Worm (Caenorhabditis elegans) whole organism, late embryonic: ENCODE measurements around the gene abch-1.

Experiments
- C08G9.2 ChIP-seq: sonication (generic microtip); optimal IDR thresholded peaks from 2 replicates; lab custom pipeline; 2016; ENCODE audit warnings: mild to moderate bottlenecking, missing genetic modification characterization, moderate library complexity, missing compliant biosample characterization
- C38D4.7 ChIP-seq: fragments of 200-800 bp; sonication (Bioruptor generic); optimal IDR thresholded peaks from 2 replicates; lab custom pipeline; 2018; ENCODE audit warnings: mild to moderate bottlenecking, missing genetic modification characterization, moderate library complexity, missing compliant biosample characterization
- F13H6.1 ChIP-seq: sonication (generic microtip); optimal IDR thresholded peaks from 2 replicates; lab custom pipeline; 2016; ENCODE audit warnings: missing genetic modification characterization, missing compliant biosample characterization
- K02D7.2 ChIP-seq: sonication (generic microtip); optimal IDR thresholded peaks from 2 replicates; lab custom pipeline; 2017; ENCODE audit warnings: mild to moderate bottlenecking, missing genetic modification characterization, missing compliant biosample characterization
- K09A11.1 ChIP-seq: sonication (generic microtip); optimal IDR thresholded peaks from 2 replicates; lab custom pipeline; 2017; ENCODE audit warnings: antibody characterized with exemption, mild to moderate bottlenecking, missing genetic modification characterization, missing compliant biosample characterization; ENCODE audit not compliant: insufficient read depth
- T23F11.4 ChIP-seq: fragments of 200-800 bp; sonication (Bioruptor generic); optimal IDR thresholded peaks from 2 replicates; lab custom pipeline; 2018; ENCODE audit warnings: mild to moderate bottlenecking, missing genetic modification characterization, missing compliant biosample characterization
- ama-1 ChIP-seq: fragments of 150-350 bp; optimal IDR thresholded peaks from 2 replicates; lab custom pipeline; 2014
- ceh-14 ChIP-seq: sonication (generic microtip); optimal IDR thresholded peaks from 2 replicates; lab custom pipeline; 2016; ENCODE audit warnings: missing genotype, missing genetic modification characterization, missing compliant biosample characterization
- ceh-19 ChIP-seq: fragments of 200-800 bp; sonication (Bioruptor generic); optimal IDR thresholded peaks from 2 replicates; lab custom pipeline; 2018; ENCODE audit warnings: mild to moderate bottlenecking, missing genetic modification characterization, missing compliant biosample characterization
- ceh-2 ChIP-seq: sonication (generic microtip); optimal IDR thresholded peaks from 2 replicates; lab custom pipeline; 2016; ENCODE audit warnings: missing genotype, missing genetic modification characterization, missing compliant biosample characterization
- ceh-22 ChIP-seq: sonication (generic microtip); optimal IDR thresholded peaks from 2 replicates; lab custom pipeline; 2017; ENCODE audit warnings: missing biosample characterization, missing genetic modification characterization
- ceh-24 ChIP-seq: sonication (generic microtip); optimal IDR thresholded peaks from 2 replicates; lab custom pipeline; 2016; ENCODE audit warnings: mild to moderate bottlenecking, missing genetic modification characterization, missing compliant biosample characterization
- ceh-30 ChIP-seq: fragments of 150-350 bp; optimal IDR thresholded peaks from 2 replicates; lab custom pipeline; 2014; ENCODE audit warnings: missing biosample characterization, missing genetic modification characterization
- ceh-31 ChIP-seq: sonication (generic microtip); optimal IDR thresholded peaks from 2 replicates; lab custom pipeline; 2016; ENCODE audit warnings: missing genetic modification characterization, missing compliant biosample characterization
- ceh-34 ChIP-seq: sonication (generic microtip); optimal IDR thresholded peaks from 2 replicates; lab custom pipeline; 2016; ENCODE audit warnings: mild to moderate bottlenecking, missing genetic modification characterization, missing compliant biosample characterization
- ceh-45 ChIP-seq: fragments of 200-800 bp; sonication (Bioruptor generic); IDR thresholded peaks from 2 replicates; pipeline ENCODE4 v1.3.6; 2022; ENCODE audit warnings: missing genetic modification reagents, missing genetic modification characterization, missing compliant biosample characterization
- ceh-6 ChIP-seq: fragments of 200-800 bp; sonication (Bioruptor generic); optimal IDR thresholded peaks from 2 replicates; lab custom pipeline; 2018; ENCODE audit warnings: mild to moderate bottlenecking, missing genetic modification characterization, missing compliant biosample characterization
- ceh-9 ChIP-seq: sonication (generic microtip); optimal IDR thresholded peaks from 2 replicates; lab custom pipeline; 2016; ENCODE audit warnings: mild to moderate bottlenecking, missing genetic modification characterization, inconsistent platforms, missing compliant biosample characterization
- che-1 ChIP-seq: sonication (generic microtip); optimal IDR thresholded peaks from 2 replicates; lab custom pipeline; 2016; ENCODE audit warnings: mild to moderate bottlenecking, missing genetic modification characterization, missing compliant biosample characterization
- dmd-4 ChIP-seq: sonication (generic microtip); optimal IDR thresholded peaks from 2 replicates; lab custom pipeline; 2016; ENCODE audit warnings: borderline replicate concordance, missing genetic modification characterization, missing compliant biosample characterization
- dve-1 ChIP-seq: sonication (generic microtip); optimal IDR thresholded peaks from 2 replicates; lab custom pipeline; 2017; ENCODE audit warnings: antibody characterized with exemption, mild to moderate bottlenecking, missing genetic modification characterization, missing compliant biosample characterization
- elt-4 ChIP-seq: sonication (generic microtip); optimal IDR thresholded peaks from 2 replicates; lab custom pipeline; 2016; ENCODE audit warnings: missing genetic modification characterization, missing compliant biosample characterization
- fkh-6 ChIP-seq: sonication (generic microtip); optimal IDR thresholded peaks from 2 replicates; lab custom pipeline; 2016; ENCODE audit warnings: missing genetic modification characterization, missing compliant biosample characterization
- hlh-13 ChIP-seq: fragments of 200-800 bp; sonication (Bioruptor generic); optimal IDR thresholded peaks from 2 replicates; lab custom pipeline; 2018; ENCODE audit warnings: mild to moderate bottlenecking, missing genetic modification characterization, missing compliant biosample characterization
- hlh-30 ChIP-seq: sonication (generic microtip); optimal IDR thresholded peaks from 2 replicates; lab custom pipeline; 2017; ENCODE audit warnings: antibody characterized with exemption, missing genetic modification characterization, missing compliant biosample characterization; ENCODE audit not compliant: insufficient read depth
- hlh-6 ChIP-seq: sonication (generic microtip); optimal IDR thresholded peaks from 2 replicates; lab custom pipeline; 2016; ENCODE audit warnings: missing genotype, missing genetic modification characterization, missing compliant biosample characterization
- madf-2 ChIP-seq: sonication (generic microtip); optimal IDR thresholded peaks from 2 replicates; lab custom pipeline; 2017; ENCODE audit warnings: missing genetic modification characterization, missing compliant biosample characterization
- mec-3 ChIP-seq: sonication (generic microtip); optimal IDR thresholded peaks from 2 replicates; lab custom pipeline; 2016; ENCODE audit warnings: borderline replicate concordance, missing genetic modification characterization, missing compliant biosample characterization
- odd-2 ChIP-seq: sonication (generic microtip); optimal IDR thresholded peaks from 2 replicates; lab custom pipeline; 2017; ENCODE audit warnings: antibody characterized with exemption, mild to moderate bottlenecking, missing genetic modification characterization, missing compliant biosample characterization
- pag-3 ChIP-seq: sonication (generic microtip); optimal IDR thresholded peaks from 2 replicates; lab custom pipeline; 2016; ENCODE audit warnings: missing compliant biosample characterization, missing genetic modification characterization, borderline replicate concordance
- pax-1 ChIP-seq: fragments of 150-350 bp; optimal IDR thresholded peaks from 2 replicates; lab custom pipeline; 2014; ENCODE audit warnings: missing biosample characterization, missing genetic modification characterization
- pha-2 ChIP-seq: sonication (generic microtip); optimal IDR thresholded peaks from 2 replicates; lab custom pipeline; 2017; ENCODE audit warnings: mild to moderate bottlenecking, missing genetic modification characterization, missing compliant biosample characterization
- pha-4 ChIP-seq: fragments of 150-350 bp; optimal IDR thresholded peaks from 2 replicates; lab custom pipeline; 2018; ENCODE audit warnings: missing biosample characterization, missing genetic modification reagents, missing genetic modification characterization
- pros-1 ChIP-seq: fragments of 150-350 bp; optimal IDR thresholded peaks from 2 replicates; lab custom pipeline; 2014; ENCODE audit warnings: missing biosample characterization, missing genetic modification reagents, missing genetic modification characterization
- ref-2 ChIP-seq: sonication (generic microtip); optimal IDR thresholded peaks from 2 replicates; lab custom pipeline; 2016; ENCODE audit warnings: missing genetic modification characterization, missing compliant biosample characterization
- sox-2 ChIP-seq: fragments of 200-800 bp; sonication (Bioruptor generic); IDR thresholded peaks from 2 replicates; pipeline ENCODE4 v1.3.6; 2022; ENCODE audit warnings: missing genetic modification reagents, missing genetic modification characterization, missing compliant biosample characterization
- syd-9 ChIP-seq: sonication (generic microtip); optimal IDR thresholded peaks from 2 replicates; lab custom pipeline; 2016; ENCODE audit warnings: mild to moderate bottlenecking, missing genetic modification characterization, moderate library complexity, missing compliant biosample characterization
- tbx-2 ChIP-seq: sonication (generic microtip); optimal IDR thresholded peaks from 2 replicates; lab custom pipeline; 2016; ENCODE audit warnings: missing genetic modification characterization, missing compliant biosample characterization
- ttx-3 ChIP-seq: sonication (generic microtip); optimal IDR thresholded peaks from 2 replicates; lab custom pipeline; 2016; ENCODE audit warnings: missing genetic modification reagents, missing genetic modification characterization, missing compliant biosample characterization
- unc-3 ChIP-seq, 2 experiments: fragments of 200-800 bp in 1 of 2; sonication (Bioruptor generic) in 1 of 2; sonication (generic microtip) in 1 of 2; conservative IDR thresholded peaks in 1 of 2; optimal IDR thresholded peaks in 1 of 2; 2 replicates each; pipeline versions ENCODE4 v1.3.6 to Lab custom; 2016 to 2022; ENCODE audit warnings: missing compliant biosample characterization in 2 of 2, missing genetic modification characterization in 2 of 2, missing genetic modification reagents in 1 of 2
- unc-42 ChIP-seq: sonication (generic microtip); optimal IDR thresholded peaks from 2 replicates; lab custom pipeline; 2016; ENCODE audit warnings: missing genotype, missing genetic modification characterization, missing compliant biosample characterization
- unc-86 ChIP-seq: sonication (generic microtip); optimal IDR thresholded peaks from 2 replicates; lab custom pipeline; 2016; ENCODE audit warnings: missing genetic modification characterization, missing compliant biosample characterization
- zip-5 ChIP-seq: sonication (generic microtip); optimal IDR thresholded peaks from 2 replicates; lab custom pipeline; 2016; ENCODE audit warnings: missing genetic modification characterization, missing compliant biosample characterization
- ztf-16 ChIP-seq: sonication (generic microtip); optimal IDR thresholded peaks from 2 replicates; lab custom pipeline; 2017; ENCODE audit warnings: missing genetic modification characterization, missing compliant biosample characterization

Gene abch-1

ce11 chrII:6513911-6514310 lies 17.5 kb downstream of the abch-1 start, which contains the start of gene R05G9R.1:
TSS of gene R05G9R.1 (minus strand) at chrII:6514011.
- TF ChIP-seq T23F11.4 (GFP tag; lab: Kevin White, UChicago) (no peak), ceh-24 (tag; lab: Kevin White, UChicago) (no peak), unc-86 (tag; lab: Kevin White, UChicago) (no peak), pha-2 (tag; lab: Kevin White, UChicago) (no peak), K02D7.2 (no peak), K09A11.1 (tag; lab: Kevin White, UChicago) (no peak), ref-2 (tag; lab: Kevin White, UChicago) (no peak), hlh-30 (tag; lab: Kevin White, UChicago) (no peak), C38D4.7 (GFP tag; lab: Kevin White, UChicago) (no peak), pros-1 (tag; lab: Kevin White, UChicago) (no peak), ceh-6 (GFP tag; lab: Kevin White, UChicago) (no peak), pax-1 (tag; lab: Kevin White, UChicago) (no peak), dmd-4 (tag; lab: Kevin White, UChicago) (no peak)

- no peak for TF ChIP-seq C08G9.2 (tag; lab: Kevin White, UChicago)
- TF ChIP-seq ceh-34 (tag; lab: Kevin White, UChicago): no peak
- no peak for TF ChIP-seq ceh-2 (tag; lab: Kevin White, UChicago)
- TF ChIP-seq elt-4 (tag; lab: Kevin White, UChicago): no peak
- no peak for TF ChIP-seq ama-1 (lab: Kevin White, UChicago)
- TF ChIP-seq ttx-3: no peak
- TF ChIP-seq fkh-6: no peak
- TF ChIP-seq sox-2 (GFP tag; lab: Robert Waterston, UW): no peak
- TF ChIP-seq pha-2 (tag; lab: Kevin White, UChicago): no peak
- TF ChIP-seq hlh-6 (tag; lab: Kevin White, UChicago): no peak
- no peak for TF ChIP-seq ceh-45 (GFP tag; lab: Robert Waterston, UW)
- no peak for TF ChIP-seq odd-2 (tag; lab: Kevin White, UChicago)
- no peak for TF ChIP-seq dve-1 (tag; lab: Kevin White, UChicago)
- no peak for TF ChIP-seq ztf-16 (tag; lab: Kevin White, UChicago)
- no peak for TF ChIP-seq hlh-13 (GFP tag; lab: Kevin White, UChicago)
- TF ChIP-seq, all 69 proteins: peak for 0
These were observed 18.1 kb downstream of the abch-1 start for ce11 chrII:6513357-6513756.

ce11 chrII:6502826-6503225 lies 28.6 kb downstream of the abch-1 start, which contains the start of gene R05G9.1:
TSS of gene R05G9.1 (plus strand) at chrII:6503168.
- TF ChIP-seq fkh-6 (no peak), pax-1 (tag; lab: Kevin White, UChicago) (no peak), ceh-31 (tag; lab: Kevin White, UChicago) (no peak), ceh-19 (GFP tag; lab: Kevin White, UChicago) (no peak)

- TF ChIP-seq madf-2 (tag; lab: Kevin White, UChicago) (no peak), pax-1 (tag; lab: Kevin White, UChicago) (no peak), ttx-3 (no peak), ceh-22 (no peak), pha-4 (tag; lab: Kevin White, UChicago) (no peak), F13H6.1 (tag; lab: Kevin White, UChicago) (no peak), hlh-13 (GFP tag; lab: Kevin White, UChicago) (no peak), C38D4.7 (GFP tag; lab: Kevin White, UChicago) (no peak), ceh-14 (no peak), zip-5 (tag; lab: Kevin White, UChicago) (no peak), syd-9 (no peak), ceh-9 (tag; lab: Kevin White, UChicago) (no peak), unc-42 (tag; lab: Kevin White, UChicago) (no peak), unc-3 (GFP tag; conservative IDR thresholded peaks at IDR 0.05; lab: Robert Waterston, UW) (no peak), unc-3 (tag; optimal IDR thresholded peaks at IDR 0.05; lab: Kevin White, UChicago) (no peak), che-1 (tag; lab: Kevin White, UChicago) (no peak), mec-3 (tag; lab: Kevin White, UChicago) (no peak), ceh-2 (tag; lab: Kevin White, UChicago) (no peak), tbx-2 (tag; lab: Kevin White, UChicago) (no peak), pag-3 (tag; lab: Kevin White, UChicago) (no peak), ceh-30 (tag; lab: Kevin White, UChicago) (no peak)
These were observed 30.0 kb downstream of the abch-1 start, which contains the start of gene R05G9.3 for ce11 chrII:6501420-6501819. TSS of gene R05G9.3 (minus strand) at chrII:6501520.
